Fruit fly (Drosophila melanogaster): ENCODE results near the gene COX6AL2.

dm6 chr3L:18916466-18916865, 2.5 kb upstream of the COX6AL2 start:
- TF ChIP-seq dl (GFP tag; optimal IDR thresholded peaks at IDR 0.05; ENCODE audit: insufficient read depth in 1 of 2, partially characterized antibody in 2 of 2) (no peak), Mio (GFP tag; optimal IDR thresholded peaks at IDR 0.05) (no peak), Sp1 (GFP tag; optimal IDR thresholded peaks at IDR 0.05) (no peak), Hr78 (GFP tag; optimal IDR thresholded peaks at IDR 0.05) (no peak)

Data from whole organism, wandering third instar larva.